Fruit fly (Drosophila melanogaster): Measurements from ENCODE around the gene Vha100-1.

The Vha100-1 gene

DNA sequence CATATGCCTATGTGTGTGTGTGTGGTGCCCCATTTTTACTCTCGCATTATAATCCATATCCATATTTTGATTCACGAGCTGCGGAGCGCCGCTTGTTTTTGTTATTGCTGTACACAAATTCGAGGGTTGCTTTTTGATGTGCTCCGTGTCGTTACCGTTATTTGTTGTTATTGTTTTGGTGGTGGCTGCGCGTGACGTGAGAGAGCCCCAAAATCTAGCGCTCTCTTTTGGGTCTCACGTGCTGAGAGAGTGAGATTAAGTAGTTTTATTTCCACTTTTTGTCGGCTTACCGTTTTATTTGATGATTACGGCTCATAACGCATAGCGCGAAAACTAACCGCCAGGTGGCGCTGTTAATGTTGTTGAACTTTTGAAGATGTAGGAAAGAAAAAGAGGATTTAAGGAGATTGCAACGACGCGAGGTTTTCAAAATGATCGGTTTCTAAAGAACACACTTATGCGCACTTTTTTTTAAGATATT lies 43.7 kb upstream of the Vha100-1 start (continued):
- TF ChIP-seq CG10565 (GFP tag; optimal IDR thresholded peaks at IDR 0.05) (no peak), Sin3A (optimal IDR thresholded peaks at IDR 0.05) (no peak), CG17829 (tag; optimal IDR thresholded peaks at IDR 0.05) (no peak), CG4617 (GFP tag; optimal IDR thresholded peaks at IDR 0.05; ENCODE audit: borderline replicate concordance) (no peak), pfk (GFP tag; optimal IDR thresholded peaks at IDR 0.05) (no peak), stc (GFP tag; IDR thresholded peaks at IDR 0.05) (no peak), pb (GFP tag; optimal IDR thresholded peaks at IDR 0.05) (no peak), CG3163 (GFP tag; optimal IDR thresholded peaks at IDR 0.05) (no peak), CG2678 (tag; optimal IDR thresholded peaks at IDR 0.05) (no peak), CG43689 (GFP tag; IDR thresholded peaks at IDR 0.05) (no peak), sisA (GFP tag; IDR thresholded peaks at IDR 0.05) (no peak), MESR4 (GFP tag; optimal IDR thresholded peaks at IDR 0.05) (no peak), Hand (GFP tag; optimal IDR thresholded peaks at IDR 0.05) (no peak), CG13775 (GFP tag; optimal IDR thresholded peaks at IDR 0.05) (no peak)

DNA sequence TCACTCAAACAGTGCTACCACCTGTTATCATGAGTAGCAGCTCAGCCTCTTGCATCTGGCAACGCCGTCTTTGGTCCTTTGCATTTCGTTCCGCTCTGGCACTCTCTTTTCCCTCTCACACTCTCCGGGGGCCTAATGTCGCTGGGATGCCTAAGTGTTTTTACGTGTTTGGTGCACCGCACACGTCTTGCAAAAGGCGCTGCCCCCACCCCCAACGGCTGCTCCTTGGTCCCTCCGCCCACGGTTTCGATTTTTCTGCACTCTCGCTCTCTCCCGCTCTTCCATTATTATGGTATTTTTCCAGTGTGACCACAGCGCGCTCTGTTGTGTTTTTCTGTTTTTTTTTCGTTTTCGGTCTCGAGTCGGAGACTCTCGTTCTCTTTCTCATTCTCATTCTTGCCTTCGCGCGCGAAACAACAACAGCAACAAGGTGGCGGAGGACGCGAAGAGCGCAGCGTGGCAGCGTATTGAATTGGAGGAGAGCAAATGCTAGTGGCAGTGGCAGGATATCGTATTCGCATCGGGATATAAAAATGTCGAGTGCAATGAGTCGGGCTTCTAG lies 43.0 kb upstream of the Vha100-1 start:
- TF ChIP-seq CG32532 (GFP tag; IDR thresholded peaks at IDR 0.05) (0 out of 2 replicates have a peak, but pooled peaks have one; percentile 12), MBD-R2 (GFP tag; IDR thresholded peaks at IDR 0.05) (no peak), CG18599 (GFP tag; optimal IDR thresholded peaks at IDR 0.05) (no peak), chn (GFP tag; optimal IDR thresholded peaks at IDR 0.05) (peak; percentile 13), sqz (GFP tag; optimal IDR thresholded peaks at IDR 0.05) (peak; percentile 79), CG10979 (tag; optimal IDR thresholded peaks at IDR 0.05) (no peak), CHES-1-like (GFP tag; optimal IDR thresholded peaks at IDR 0.05) (peak; percentile 25), HLHmδ (GFP tag; optimal IDR thresholded peaks at IDR 0.05) (peak; percentile 84), abd-A (tag; optimal IDR thresholded peaks at IDR 0.05) (peak; percentile 9), cwo (GFP tag; optimal IDR thresholded peaks at IDR 0.05) (no peak), CG7963 (GFP tag; IDR thresholded peaks at IDR 0.05; ENCODE audit: partially characterized antibody) (peak; percentile 45; the same call in 1 of the 3 replicates), lmd (GFP tag; IDR thresholded peaks at IDR 0.05) (no peak), Med (GFP tag) (peak; percentile 57), nom (GFP tag; optimal IDR thresholded peaks at IDR 0.05) (peak; percentile 76), tll (GFP tag; optimal IDR thresholded peaks at IDR 0.05) (no peak), BEAF-32 (GFP tag; optimal IDR thresholded peaks at IDR 0.05) (no peak), crol (GFP tag; IDR thresholded peaks at IDR 0.05) (peak; percentile 55), cg (GFP tag; optimal IDR thresholded peaks at IDR 0.05) (peak; percentile 3), CG9797 (GFP tag; optimal IDR thresholded peaks at IDR 0.05) (peak; percentile 59), sr (GFP tag; IDR thresholded peaks at IDR 0.05) (0 out of 3 replicates have a peak, but pooled peaks have one; percentile 15), gsb-n (tag; optimal IDR thresholded peaks at IDR 0.05) (peak; percentile 21), CG1832 (GFP tag; optimal IDR thresholded peaks at IDR 0.05) (peak; percentile 37), dm (GFP tag; optimal IDR thresholded peaks at IDR 0.05) (peak; percentile 23), lbe (GFP tag; optimal IDR thresholded peaks at IDR 0.05) (peak; percentile 37), CG6689 (GFP tag; IDR thresholded peaks at IDR 0.05) (0 out of 2 replicates have a peak, but pooled peaks have one; percentile 23), CG42726 (GFP tag; IDR thresholded peaks at IDR 0.05; ENCODE audit: partially characterized antibody) (0 out of 2 replicates have a peak, but pooled peaks have one; percentile 20), insv (GFP tag; optimal IDR thresholded peaks at IDR 0.05) (peak in 1 of 2 experiments; percentile 10), stwl (tag; optimal IDR thresholded peaks at IDR 0.05) (peak; percentile 78), ewg (GFP tag; optimal IDR thresholded peaks at IDR 0.05) (peak; percentile 11), btn (GFP tag; optimal IDR thresholded peaks at IDR 0.05) (no peak), ssp (GFP tag; IDR thresholded peaks at IDR 0.05) (no peak), CG34224 (GFP tag; IDR thresholded peaks at IDR 0.05; ENCODE audit: partially characterized antibody) (peak; percentile 39; the same call in 1 of the 3 replicates), Deaf1 (tag; optimal IDR thresholded peaks at IDR 0.05) (peak; percentile 28), YL-1 (GFP tag; optimal IDR thresholded peaks at IDR 0.05) (no peak)
